Worm (Caenorhabditis elegans) whole organism, midembryonic: ENCODE data around the gene gst-7.
"Not testable (repeated sequence)": the region's sequence is repeated elsewhere in the genome, so short reads cannot be mapped to it uniquely, and the experiment has no call there.

ENCODE experiments used
- cog-1 ChIP-seq: sonication (generic microtip); optimal IDR thresholded peaks from 2 replicates; lab custom pipeline; 2016; ENCODE audit warnings: missing genetic modification characterization, missing compliant biosample characterization
- flt-1 ChIP-seq: fragments of 200-800 bp; sonication (Bioruptor generic); IDR thresholded peaks from 2 replicates; pipeline ENCODE4 v1.3.6; 2022; ENCODE audit warnings: missing genetic modification characterization, missing compliant biosample characterization
- med-1 ChIP-seq: sonication (generic microtip); optimal IDR thresholded peaks from 2 replicates; lab custom pipeline; 2017; ENCODE audit warnings: missing genetic modification characterization, mild to moderate bottlenecking, missing compliant biosample characterization, antibody characterized with exemption, missing genetic modification reagents; ENCODE audit not compliant: insufficient read depth
- ref-1 ChIP-seq: fragments of 200-800 bp; sonication (Bioruptor generic); conservative IDR thresholded peaks from 2 replicates; pipeline ENCODE4 v1.3.6; 2022; ENCODE audit warnings: missing genetic modification reagents, missing genetic modification characterization, missing compliant biosample characterization
- tab-1 ChIP-seq: fragments of 200-800 bp; sonication (Bioruptor generic); IDR thresholded peaks from 2 replicates; pipeline ENCODE4 v1.3.6; 2022; ENCODE audit warnings: missing genetic modification characterization, missing compliant biosample characterization
- ztf-23 ChIP-seq: fragments of 200-800 bp; sonication (Bioruptor generic); IDR thresholded peaks from 2 replicates; pipeline ENCODE4 v1.3.6; 2022; ENCODE audit warnings: missing genetic modification reagents, missing genetic modification characterization, missing compliant biosample characterization
- ztf-29 ChIP-seq: fragments of 200-800 bp; sonication (Bioruptor generic); IDR thresholded peaks from 2 replicates; pipeline ENCODE4 v1.3.6; 2022; ENCODE audit warnings: missing genetic modification reagents, missing genetic modification characterization, missing compliant biosample characterization

DNA sequence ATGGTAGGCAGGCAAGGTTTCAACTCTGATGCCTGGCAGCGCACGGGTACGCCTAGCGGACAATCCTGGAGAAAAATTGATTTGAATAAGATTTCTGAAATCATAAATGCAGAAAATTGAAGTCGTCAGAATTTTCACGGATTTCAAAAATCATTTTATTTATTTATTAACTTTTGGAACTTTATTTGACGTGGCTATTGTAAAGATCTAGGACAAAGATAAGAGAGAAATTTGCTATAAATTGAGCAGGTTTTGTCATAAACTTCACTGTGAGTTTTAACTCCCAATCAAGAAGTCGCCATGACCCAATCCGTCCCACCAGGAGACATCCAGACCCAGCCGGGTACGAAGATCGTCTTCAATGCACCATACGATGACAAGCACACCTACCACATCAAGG, 50.9 kb downstream of the gst-7 start, which contains the start of gene msp-152:
- not testable (repeated sequence) for TF ChIP-seq ztf-23; cog-1 (tag; lab: Kevin White, UChicago); med-1 (GFP tag; lab: Kevin White, UChicago); ztf-29; ref-1 (GFP tag; lab: Robert Waterston, UW); flt-1 (GFP tag; lab: Robert Waterston, UW); tab-1 (GFP tag; lab: Robert Waterston, UW)
